Worm (Caenorhabditis elegans) whole organism, midembryonic: Measurements from ENCODE around the gene D1046.16.

Source experiments
- T22C8.4 ChIP-seq: fragments of 200-800 bp; sonication (Bioruptor generic); IDR thresholded peaks from 2 replicates; pipeline ENCODE4 v1.3.6; 2022; ENCODE audit warnings: missing genetic modification characterization, missing compliant biosample characterization
- cog-1 ChIP-seq: sonication (generic microtip); optimal IDR thresholded peaks from 2 replicates; lab custom pipeline; 2016; ENCODE audit warnings: missing genetic modification characterization, missing compliant biosample characterization
- flt-1 ChIP-seq: fragments of 200-800 bp; sonication (Bioruptor generic); IDR thresholded peaks from 2 replicates; pipeline ENCODE4 v1.3.6; 2022; ENCODE audit warnings: missing genetic modification characterization, missing compliant biosample characterization
- klf-2 ChIP-seq: fragments of 200-800 bp; sonication (Bioruptor generic); conservative IDR thresholded peaks from 2 replicates; pipeline ENCODE4 v1.3.6; 2022; ENCODE audit warnings: missing genetic modification reagents, missing genetic modification characterization, missing compliant biosample characterization
- med-1 ChIP-seq: sonication (generic microtip); optimal IDR thresholded peaks from 2 replicates; lab custom pipeline; 2017; ENCODE audit warnings: missing genetic modification characterization, mild to moderate bottlenecking, missing compliant biosample characterization, antibody characterized with exemption, missing genetic modification reagents; ENCODE audit not compliant: insufficient read depth
- ref-1 ChIP-seq: fragments of 200-800 bp; sonication (Bioruptor generic); conservative IDR thresholded peaks from 2 replicates; pipeline ENCODE4 v1.3.6; 2022; ENCODE audit warnings: missing genetic modification reagents, missing genetic modification characterization, missing compliant biosample characterization
- tab-1 ChIP-seq: fragments of 200-800 bp; sonication (Bioruptor generic); IDR thresholded peaks from 2 replicates; pipeline ENCODE4 v1.3.6; 2022; ENCODE audit warnings: missing genetic modification characterization, missing compliant biosample characterization
- ztf-23 ChIP-seq: fragments of 200-800 bp; sonication (Bioruptor generic); IDR thresholded peaks from 2 replicates; pipeline ENCODE4 v1.3.6; 2022; ENCODE audit warnings: missing genetic modification reagents, missing genetic modification characterization, missing compliant biosample characterization
- ztf-29 ChIP-seq: fragments of 200-800 bp; sonication (Bioruptor generic); IDR thresholded peaks from 2 replicates; pipeline ENCODE4 v1.3.6; 2022; ENCODE audit warnings: missing genetic modification reagents, missing genetic modification characterization, missing compliant biosample characterization

Gene D1046.16

ce11 chrIV:8924126-8924525 is 2.2 kb downstream of the D1046.16 start:
- TF ChIP-seq ztf-29 (GFP tag; lab: Robert Waterston, UW) (no peak), med-1 (GFP tag; lab: Kevin White, UChicago) (no peak), T22C8.4 (GFP tag; lab: Robert Waterston, UW) (no peak), klf-2 (GFP tag; lab: Robert Waterston, UW) (no peak), ztf-23 (GFP tag; lab: Robert Waterston, UW) (no peak), flt-1 (GFP tag; lab: Robert Waterston, UW) (no peak), cog-1 (tag; lab: Kevin White, UChicago) (no peak), ref-1 (GFP tag; lab: Robert Waterston, UW) (no peak), tab-1 (GFP tag; lab: Robert Waterston, UW) (no peak)

ce11 chrIV:8925990-8926389 is 4.0 kb downstream of the D1046.16 start, which contains the start of the genes D1046.2 and cfim-2:
Gene D1046.2 (minus strand): TSS chrIV:8926067.
Gene cfim-2 (plus strand): TSS chrIV:8926324.
- TF ChIP-seq med-1 (GFP tag; lab: Kevin White, UChicago) (no peak), flt-1 (GFP tag; lab: Robert Waterston, UW) (no peak), ztf-29 (GFP tag; lab: Robert Waterston, UW) (no peak), tab-1 (GFP tag; lab: Robert Waterston, UW) (no peak)

- TF ChIP-seq ztf-29 (GFP tag; lab: Robert Waterston, UW) (no peak), T22C8.4 (GFP tag; lab: Robert Waterston, UW) (no peak), med-1 (GFP tag; lab: Kevin White, UChicago) (no peak), tab-1 (GFP tag; lab: Robert Waterston, UW) (no peak), klf-2 (GFP tag; lab: Robert Waterston, UW) (no peak), flt-1 (GFP tag; lab: Robert Waterston, UW) (no peak), ztf-23 (GFP tag; lab: Robert Waterston, UW) (no peak), cog-1 (tag; lab: Kevin White, UChicago) (no peak), ref-1 (GFP tag; lab: Robert Waterston, UW) (no peak)
Measured at ce11 chrIV:8926511-8926910, 4.6 kb downstream of the D1046.16 start.

ce11 chrIV:8927093-8927492 is 5.1 kb downstream of the D1046.16 start:
- TF ChIP-seq med-1 (GFP tag; lab: Kevin White, UChicago) (peak; percentile 82), ztf-29 (GFP tag; lab: Robert Waterston, UW) (peak; percentile 96), flt-1 (GFP tag; lab: Robert Waterston, UW) (peak; percentile 98), ref-1 (GFP tag; lab: Robert Waterston, UW) (peak; percentile 91), klf-2 (GFP tag; lab: Robert Waterston, UW) (peak; percentile 96), tab-1 (GFP tag; lab: Robert Waterston, UW) (peak; percentile 98), ztf-23 (GFP tag; lab: Robert Waterston, UW) (peak; percentile 96), cog-1 (tag; lab: Kevin White, UChicago) (peak; percentile 83), T22C8.4 (GFP tag; lab: Robert Waterston, UW) (peak; percentile 97)

ce11 chrIV:8929942-8930492 is 8.1 kb downstream of the D1046.16 start, which contains the start of the genes D1046.18 and slc-25A26:
Gene D1046.18 (plus strand): TSS chrIV:8930242.
Gene slc-25A26 (plus strand): TSS chrIV:8930442.
- no peak for TF ChIP-seq ztf-29 (GFP tag; lab: Robert Waterston, UW)
- TF ChIP-seq ref-1 (GFP tag; lab: Robert Waterston, UW), result no peak
- TF ChIP-seq flt-1 (GFP tag; lab: Robert Waterston, UW), result no peak
- no peak for TF ChIP-seq klf-2 (GFP tag; lab: Robert Waterston, UW)
- TF ChIP-seq med-1 (GFP tag; lab: Kevin White, UChicago), result no peak
- TF ChIP-seq T22C8.4 (GFP tag; lab: Robert Waterston, UW), result no peak
- TF ChIP-seq tab-1 (GFP tag; lab: Robert Waterston, UW), result no peak
- TF ChIP-seq cog-1 (tag; lab: Kevin White, UChicago), result no peak
- no peak for TF ChIP-seq ztf-23 (GFP tag; lab: Robert Waterston, UW)

ce11 chrIV:8933575-8933974 is 11.6 kb downstream of the D1046.16 start, which contains the start of gene D1046.4:
Gene D1046.4 (plus strand): TSS chrIV:8933875.
- TF ChIP-seq tab-1 (GFP tag; lab: Robert Waterston, UW), result no peak

- TF ChIP-seq med-1 (GFP tag; lab: Kevin White, UChicago), result no peak
- TF ChIP-seq klf-2 (GFP tag; lab: Robert Waterston, UW), result no peak
- TF ChIP-seq ref-1 (GFP tag; lab: Robert Waterston, UW), result no peak
- TF ChIP-seq ztf-23 (GFP tag; lab: Robert Waterston, UW), result no peak
- no peak for TF ChIP-seq cog-1 (tag; lab: Kevin White, UChicago)
- no peak for TF ChIP-seq ztf-29 (GFP tag; lab: Robert Waterston, UW)
- TF ChIP-seq flt-1 (GFP tag; lab: Robert Waterston, UW), result no peak
- TF ChIP-seq T22C8.4 (GFP tag; lab: Robert Waterston, UW), result no peak
- no peak for TF ChIP-seq tab-1 (GFP tag; lab: Robert Waterston, UW)
Measured at ce11 chrIV:8943430-8943829, 21.5 kb downstream of the D1046.16 start.

- TF ChIP-seq tab-1 (GFP tag; lab: Robert Waterston, UW) (no peak), ztf-29 (GFP tag; lab: Robert Waterston, UW) (no peak), flt-1 (GFP tag; lab: Robert Waterston, UW) (no peak), T22C8.4 (GFP tag; lab: Robert Waterston, UW) (no peak), ref-1 (GFP tag; lab: Robert Waterston, UW) (no peak), med-1 (GFP tag; lab: Kevin White, UChicago) (no peak), klf-2 (GFP tag; lab: Robert Waterston, UW) (no peak), ztf-23 (GFP tag; lab: Robert Waterston, UW) (no peak), cog-1 (tag; lab: Kevin White, UChicago) (no peak)
Measured at ce11 chrIV:8947146-8947545, 25.2 kb downstream of the D1046.16 start.
